Worm (Caenorhabditis elegans) whole organism, L3 larva: Measurements from ENCODE around the gene enu-3.1.

Experiments
- elt-3 ChIP-seq, 3 experiments: fragments of 150-350 bp in 1 of 3; sonication (generic microtip) in 2 of 3; optimal IDR thresholded peaks; 2 replicates in 2 of 3; 4 replicates in 1 of 3; lab custom pipeline; 2014 to 2017; ENCODE audit warnings: missing biosample characterization in 3 of 3, missing genetic modification characterization in 3 of 3
- fos-1 ChIP-seq: fragments of 150-350 bp; optimal IDR thresholded peaks from 2 replicates; lab custom pipeline; 2014; ENCODE audit warnings: missing biosample characterization, missing genetic modification characterization
- lin-39 ChIP-seq: fragments of 150-350 bp; optimal IDR thresholded peaks from 2 replicates; lab custom pipeline; 2018; ENCODE audit warnings: missing biosample characterization, missing genetic modification reagents, missing genetic modification characterization
- nhr-237 ChIP-seq: fragments of 150-350 bp; optimal IDR thresholded peaks from 2 replicates; lab custom pipeline; 2014; ENCODE audit warnings: missing biosample characterization, missing genetic modification characterization
- nhr-28 ChIP-seq: fragments of 150-350 bp; optimal IDR thresholded peaks from 2 replicates; lab custom pipeline; 2014; ENCODE audit warnings: missing biosample characterization, missing genetic modification characterization
- nhr-77 ChIP-seq: fragments of 150-350 bp; optimal IDR thresholded peaks from 2 replicates; lab custom pipeline; 2014; ENCODE audit warnings: missing biosample characterization, missing genetic modification characterization
- ztf-11 ChIP-seq: fragments of 150-350 bp; optimal IDR thresholded peaks from 2 replicates; lab custom pipeline; 2014; ENCODE audit warnings: missing biosample characterization, missing genetic modification characterization

ce11 chrIII:10481497-10481896, 45.4 kb downstream of the enu-3.1 start:
- TF ChIP-seq nhr-77 (tag; lab: Kevin White, UChicago) (no peak), elt-3 (tag; optimal IDR thresholded peaks at IDR 0.05; lab: Kevin White, UChicago) (no peak), fos-1 (tag; lab: Kevin White, UChicago) (no peak), lin-39 (tag; lab: Kevin White, UChicago) (no peak), ztf-11 (tag; lab: Kevin White, UChicago) (no peak), nhr-237 (tag; lab: Kevin White, UChicago) (no peak), nhr-28 (no peak)
